Worm (Caenorhabditis elegans) whole organism, mixed stage, embryonic: Measurements from ENCODE around the gene fbxb-41.

Experiments
- blmp-1 ChIP-seq: fragments of 150-350 bp; optimal IDR thresholded peaks from 2 replicates; lab custom pipeline; 2014; ENCODE audit warnings: missing biosample characterization, missing genetic modification characterization
- ces-1 ChIP-seq: fragments of 150-350 bp; optimal IDR thresholded peaks from 2 replicates; lab custom pipeline; 2014; ENCODE audit warnings: missing biosample characterization, missing genetic modification reagents, missing genetic modification characterization
- elt-1 ChIP-seq: sonication (generic microtip); optimal IDR thresholded peaks from 2 replicates; lab custom pipeline; 2017; ENCODE audit warnings: missing genetic modification characterization, mild to moderate bottlenecking, missing compliant biosample characterization, antibody characterized with exemption, moderate library complexity, borderline replicate concordance; ENCODE audit not compliant: insufficient read depth
- hlh-1 ChIP-seq: fragments of 150-350 bp; optimal IDR thresholded peaks from 2 replicates; lab custom pipeline; 2014; ENCODE audit warnings: missing biosample characterization, missing genetic modification reagents, missing genetic modification characterization
- mep-1 ChIP-seq: fragments of 150-350 bp; optimal IDR thresholded peaks from 2 replicates; lab custom pipeline; 2017; ENCODE audit warnings: missing biosample characterization, missing genetic modification reagents, missing genetic modification characterization, inconsistent platforms
- nhr-12 ChIP-seq: fragments of 150-350 bp; optimal IDR thresholded peaks from 2 replicates; lab custom pipeline; 2014; ENCODE audit warnings: missing biosample characterization, missing genetic modification characterization
- nhr-2 ChIP-seq: fragments of 150-350 bp; optimal IDR thresholded peaks from 2 replicates; lab custom pipeline; 2014; ENCODE audit warnings: missing biosample characterization, missing genetic modification characterization
- nhr-28 ChIP-seq: fragments of 150-350 bp; optimal IDR thresholded peaks from 2 replicates; lab custom pipeline; 2014; ENCODE audit warnings: missing biosample characterization, missing genetic modification characterization
- snpc-4 ChIP-seq: fragments of 150-350 bp; optimal IDR thresholded peaks from 2 replicates; lab custom pipeline; 2014; ENCODE audit warnings: missing biosample characterization, missing genetic modification characterization
- tbx-8 ChIP-seq: fragments of 200-800 bp; sonication (Bioruptor generic); optimal IDR thresholded peaks from 2 replicates; lab custom pipeline; 2018; ENCODE audit warnings: mild to moderate bottlenecking, missing genetic modification characterization, moderate library complexity, missing compliant biosample characterization
- unc-62 ChIP-seq: fragments of 150-350 bp; optimal IDR thresholded peaks from 2 replicates; lab custom pipeline; 2014; ENCODE audit warnings: missing biosample characterization, missing genetic modification reagents, missing genetic modification characterization
- ztf-11 ChIP-seq: fragments of 150-350 bp; optimal IDR thresholded peaks from 2 replicates; lab custom pipeline; 2014; ENCODE audit warnings: missing biosample characterization, missing genetic modification characterization

DNA sequence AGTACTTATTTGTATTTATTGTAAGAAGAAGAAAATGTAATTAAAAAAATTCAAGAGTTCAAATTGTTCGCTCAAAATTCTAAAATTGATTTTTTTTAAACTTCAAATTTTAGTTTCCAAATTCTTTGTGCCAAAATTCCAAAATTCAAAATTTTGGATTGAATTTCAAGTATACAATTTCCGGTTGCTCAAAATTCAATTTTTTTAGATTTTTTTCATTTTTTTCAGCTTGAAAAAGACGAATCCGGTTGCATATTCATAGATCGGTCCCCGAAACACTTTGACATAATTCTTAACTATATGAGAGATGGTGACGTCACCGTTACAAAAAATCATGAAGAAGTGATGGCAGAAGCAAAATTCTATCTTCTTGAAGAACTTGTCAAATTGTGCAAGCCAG, 30.0 kb upstream of the fbxb-41 start, which contains the start of gene K02E7.4:
- TF ChIP-seq elt-1 (tag; lab: Kevin White, UChicago), result no peak
- no peak for TF ChIP-seq blmp-1 (tag; lab: Kevin White, UChicago)
- TF ChIP-seq mep-1 (tag; lab: Kevin White, UChicago), result no peak
- no peak for TF ChIP-seq hlh-1 (tag; lab: Kevin White, UChicago)
- TF ChIP-seq ztf-11 (tag; lab: Kevin White, UChicago), result no peak
- TF ChIP-seq tbx-8 (GFP tag; lab: Kevin White, UChicago), result no peak
- no peak for TF ChIP-seq nhr-2 (tag; lab: Kevin White, UChicago)
- TF ChIP-seq snpc-4 (tag; lab: Kevin White, UChicago), result no peak
- TF ChIP-seq nhr-12 (tag; lab: Kevin White, UChicago), result no peak
- no peak for TF ChIP-seq ces-1 (GFP tag; lab: Kevin White, UChicago)
- no peak for TF ChIP-seq unc-62
- no peak for TF ChIP-seq nhr-28 (tag; lab: Kevin White, UChicago)
